Worm (Caenorhabditis elegans) whole organism, L2 larva: ENCODE measurements around the gene F09C6.10.
A peak's percentile ranks its signal among the peaks of the same experiment; 100 is the strongest.

Experiments
- egl-27 ChIP-seq: sonication (generic microtip); optimal IDR thresholded peaks from 3 replicates; lab custom pipeline; 2017; ENCODE audit warnings: missing biosample characterization, missing genetic modification reagents, missing genetic modification characterization
- lin-39 ChIP-seq: fragments of 150-350 bp; optimal IDR thresholded peaks from 2 replicates; lab custom pipeline; 2014; ENCODE audit warnings: missing biosample characterization, missing genetic modification reagents, missing genetic modification characterization
- nhr-11 ChIP-seq: fragments of 150-350 bp; optimal IDR thresholded peaks from 2 replicates; lab custom pipeline; 2014; ENCODE audit warnings: missing biosample characterization, missing genetic modification characterization
- unc-55 ChIP-seq: fragments of 150-350 bp; sonication (generic microtip); optimal IDR thresholded peaks from 3 replicates; lab custom pipeline; 2014; ENCODE audit warnings: missing biosample characterization, missing genetic modification reagents, missing genetic modification characterization
- ztf-11 ChIP-seq: sonication (generic microtip); optimal IDR thresholded peaks from 2 replicates; lab custom pipeline; 2017; ENCODE audit warnings: missing biosample characterization, missing genetic modification characterization

ce11 chrV:16910864-16911263 is 5.1 kb downstream of the F09C6.10 start:
- TF ChIP-seq unc-55 (peak; percentile 18), ztf-11 (tag; lab: Kevin White, UChicago) (no peak), lin-39 (tag; lab: Kevin White, UChicago) (no peak), egl-27 (tag; lab: Kevin White, UChicago) (no peak), nhr-11 (tag; lab: Kevin White, UChicago) (no peak)
